Worm (Caenorhabditis elegans) whole organism, young adult: ENCODE results near the gene C02B4.3.

Experiments
- ama-1 ChIP-seq, 3 experiments: fragments of 150-350 bp in 1 of 3; sonication (generic microtip) in 2 of 3; optimal IDR thresholded peaks; 2 replicates each; lab custom pipeline; 2014 to 2018; ENCODE audit warnings: missing biosample characterization in 2 of 3, missing genetic modification characterization in 2 of 3, missing genetic modification reagents in 2 of 3
- dox-1 ChIP-seq: fragments of 200-800 bp; sonication (Bioruptor generic); IDR thresholded peaks from 2 replicates; pipeline ENCODE4 v1.3.6; 2022; ENCODE audit warnings: missing genetic modification reagents, missing genetic modification characterization, missing compliant biosample characterization
- lin-35 ChIP-seq, 3 experiments: fragments of 150-350 bp in 2 of 3; sonication (generic microtip) in 1 of 3; optimal IDR thresholded peaks; 2 replicates each; lab custom pipeline; 2014 to 2018; ENCODE audit warnings: missing biosample characterization in 3 of 3, missing genetic modification characterization in 3 of 3, missing genetic modification reagents in 3 of 3
- lsl-1 ChIP-seq: fragments of 200-800 bp; sonication (Bioruptor generic); optimal IDR thresholded peaks from 2 replicates; lab custom pipeline; 2018; ENCODE audit warnings: mild to moderate bottlenecking, missing genetic modification characterization, moderate library complexity, missing compliant biosample characterization
- nhr-90 ChIP-seq: sonication (generic microtip); optimal IDR thresholded peaks from 2 replicates; lab custom pipeline; 2016; ENCODE audit warnings: missing genotype, mild to moderate bottlenecking, missing genetic modification characterization, missing compliant biosample characterization

ce11 chrX:12618447-12618846 lies 41.2 kb downstream of the C02B4.3 start:
- TF ChIP-seq ama-1 (optimal IDR thresholded peaks at IDR 0.05; lab: Kevin White, UChicago) (no peak), ama-1 (GFP tag; optimal IDR thresholded peaks at IDR 0.05; lab: Kevin White, UChicago) (no peak), lin-35 (GFP tag; optimal IDR thresholded peaks at IDR 0.05; lab: Kevin White, UChicago) (no peak), dox-1 (GFP tag; lab: Robert Waterston, UW) (no peak), lsl-1 (no peak), nhr-90 (tag; lab: Kevin White, UChicago) (no peak)
